Fruit fly (Drosophila melanogaster): ENCODE results near the gene frma.
A peak's percentile ranks its signal among the peaks of the same experiment; 100 is the strongest.

The frma gene

dm6 chrX:5515151-5515550 is 19.3 kb upstream of the frma start:
- TF ChIP-seq CG14655 (GFP tag; optimal IDR thresholded peaks at IDR 0.05) (no peak), Ets98B (GFP tag; IDR thresholded peaks at IDR 0.05) (no peak), CG8301 (tag; optimal IDR thresholded peaks at IDR 0.05) (no peak), CG4496 (GFP tag; IDR thresholded peaks at IDR 0.05) (no peak), rn (GFP tag; IDR thresholded peaks at IDR 0.05) (no peak), CG15710 (tag; optimal IDR thresholded peaks at IDR 0.05) (no peak), Snoo (tag; optimal IDR thresholded peaks at IDR 0.05) (no peak)

- no peak for TF ChIP-seq fd96Ca (GFP tag; IDR thresholded peaks at IDR 0.05)
- no peak for TF ChIP-seq CG8159 (tag; optimal IDR thresholded peaks at IDR 0.05)
- no peak for TF ChIP-seq Pif1B (GFP tag; optimal IDR thresholded peaks at IDR 0.05)
- no peak for TF ChIP-seq CG9948 (tag; optimal IDR thresholded peaks at IDR 0.05)
- TF ChIP-seq CG15710 (tag; optimal IDR thresholded peaks at IDR 0.05) = no peak
- TF ChIP-seq CG17806 (tag; optimal IDR thresholded peaks at IDR 0.05) = no peak
- TF ChIP-seq Pif1A (GFP tag; optimal IDR thresholded peaks at IDR 0.05) = no peak
- TF ChIP-seq D1 (tag; optimal IDR thresholded peaks at IDR 0.05) = no peak
- TF ChIP-seq gl (tag; optimal IDR thresholded peaks at IDR 0.05) = no peak
- TF ChIP-seq Ets98B (GFP tag; IDR thresholded peaks at IDR 0.05) = no peak
- no peak for TF ChIP-seq EcR (GFP tag; optimal IDR thresholded peaks at IDR 0.05)
- no peak for TF ChIP-seq rn (GFP tag; IDR thresholded peaks at IDR 0.05)
- no peak for TF ChIP-seq CG13204 (GFP tag; optimal IDR thresholded peaks at IDR 0.05)
Measured at dm6 chrX:5511167-5511566, 15.3 kb upstream of the frma start.

DNA sequence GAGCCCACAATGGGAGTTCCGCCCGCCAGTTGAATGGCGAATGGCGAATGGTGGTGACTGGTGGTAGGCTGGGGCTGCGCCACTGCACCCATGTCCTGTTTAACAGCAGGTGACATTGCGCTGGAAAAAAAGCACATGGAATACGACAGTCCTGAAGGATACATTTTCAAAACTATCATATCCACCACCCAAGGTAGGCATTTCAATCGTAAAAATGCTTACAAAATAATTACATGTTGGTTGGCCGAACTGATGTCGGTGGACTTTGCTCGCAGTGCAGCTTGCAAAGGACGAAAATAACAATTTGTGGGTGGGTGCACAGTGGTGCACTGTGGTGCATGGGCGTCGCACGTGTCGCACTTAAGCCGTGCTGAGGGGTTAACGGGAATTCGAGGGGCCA is 8.1 kb upstream of the frma start:
- TF ChIP-seq CG4496 (GFP tag; IDR thresholded peaks at IDR 0.05) (peak; percentile 47; the same call in 1 of the 3 replicates), CG32121 (GFP tag; IDR thresholded peaks at IDR 0.05) (0 out of 2 replicates have a peak, but pooled peaks have one; percentile 28), gl (tag; optimal IDR thresholded peaks at IDR 0.05) (no peak), rn (GFP tag; IDR thresholded peaks at IDR 0.05) (no peak), CG14655 (GFP tag; optimal IDR thresholded peaks at IDR 0.05) (peak; percentile 1), CG10348 (GFP tag; IDR thresholded peaks at IDR 0.05) (no peak), fd96Ca (GFP tag; IDR thresholded peaks at IDR 0.05) (peak; percentile 48; the same call in 1 of the 3 replicates)

- TF ChIP-seq CG14655 (GFP tag; optimal IDR thresholded peaks at IDR 0.05) (no peak), CG8301 (tag; optimal IDR thresholded peaks at IDR 0.05) (no peak), CG4496 (GFP tag; IDR thresholded peaks at IDR 0.05) (no peak), CG32121 (GFP tag; IDR thresholded peaks at IDR 0.05) (no peak), CG15710 (tag; optimal IDR thresholded peaks at IDR 0.05) (no peak), CG12605 (GFP tag; IDR thresholded peaks at IDR 0.05) (no peak), Pif1B (GFP tag; optimal IDR thresholded peaks at IDR 0.05) (no peak), CG10348 (GFP tag; IDR thresholded peaks at IDR 0.05) (no peak), fd96Ca (GFP tag; IDR thresholded peaks at IDR 0.05) (no peak), CG8159 (tag; optimal IDR thresholded peaks at IDR 0.05) (no peak), D1 (tag; optimal IDR thresholded peaks at IDR 0.05) (no peak), Ets98B (GFP tag; IDR thresholded peaks at IDR 0.05) (no peak), EcR (GFP tag; optimal IDR thresholded peaks at IDR 0.05) (no peak)
Measured at dm6 chrX:5501129-5501528, 5.3 kb upstream of the frma start, which contains the start of the genes CG32762 and CG4151. Gene CG32762 (minus strand): TSS chrX:5501229. Gene CG4151 (plus strand): TSS chrX:5501476.

DNA sequence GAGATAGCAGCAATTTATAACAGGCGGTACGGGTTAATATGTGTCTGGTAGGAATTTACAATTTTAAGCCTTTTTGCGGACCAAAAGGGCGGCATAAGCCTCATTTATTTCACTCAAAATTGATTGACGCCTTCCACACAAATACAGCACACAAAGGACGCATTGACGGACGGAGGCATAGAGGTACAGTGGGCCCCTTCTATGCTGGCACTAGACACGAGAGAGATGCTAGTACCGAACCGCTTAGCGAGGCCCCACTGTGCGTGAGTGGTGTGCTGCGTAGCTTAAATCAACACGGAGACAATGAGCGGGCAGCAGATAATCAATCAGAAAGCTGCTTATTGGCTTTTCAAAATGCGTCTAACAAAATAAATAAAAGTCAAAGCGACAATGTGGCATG is 875 bp upstream of the frma start:
- TF ChIP-seq CG34367 (tag; optimal IDR thresholded peaks at IDR 0.05) (no peak), CG14655 (GFP tag; optimal IDR thresholded peaks at IDR 0.05) (no peak), gl (tag; optimal IDR thresholded peaks at IDR 0.05) (no peak), CG8301 (tag; optimal IDR thresholded peaks at IDR 0.05) (no peak), Pif1A (GFP tag; optimal IDR thresholded peaks at IDR 0.05) (no peak), CG15710 (tag; optimal IDR thresholded peaks at IDR 0.05) (no peak), Ets98B (GFP tag; IDR thresholded peaks at IDR 0.05) (no peak)

DNA sequence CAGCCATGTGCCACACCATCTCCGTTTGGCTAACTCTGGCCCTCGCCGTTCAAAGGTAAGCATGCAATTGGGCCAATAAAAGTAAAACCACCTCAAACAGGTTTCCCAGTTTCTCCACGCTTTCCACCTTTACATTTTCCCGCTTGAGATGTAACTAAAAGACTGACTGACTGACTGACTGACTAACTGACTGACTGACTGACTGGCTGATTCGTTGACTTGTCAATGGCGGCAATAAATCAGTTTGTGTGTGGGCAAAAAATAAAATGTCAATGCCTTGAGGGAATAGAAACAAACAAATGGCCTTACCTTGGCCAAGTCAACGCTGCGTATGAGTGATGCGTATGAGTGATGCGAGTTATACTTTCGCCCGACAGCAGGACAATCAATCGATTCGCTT is 8.5 kb downstream of the frma start:
- TF ChIP-seq CG17806 (tag; optimal IDR thresholded peaks at IDR 0.05) (no peak), Pif1A (GFP tag; optimal IDR thresholded peaks at IDR 0.05) (no peak), CG8159 (tag; optimal IDR thresholded peaks at IDR 0.05) (no peak), CG32121 (GFP tag; IDR thresholded peaks at IDR 0.05) (no peak), fd96Ca (GFP tag; IDR thresholded peaks at IDR 0.05) (no peak), Ets98B (GFP tag; IDR thresholded peaks at IDR 0.05) (no peak), Snoo (tag; optimal IDR thresholded peaks at IDR 0.05) (no peak)

- TF ChIP-seq Snoo (tag; optimal IDR thresholded peaks at IDR 0.05) = no peak
Measured at dm6 chrX:5485903-5486302, 9.9 kb downstream of the frma start.

DNA sequence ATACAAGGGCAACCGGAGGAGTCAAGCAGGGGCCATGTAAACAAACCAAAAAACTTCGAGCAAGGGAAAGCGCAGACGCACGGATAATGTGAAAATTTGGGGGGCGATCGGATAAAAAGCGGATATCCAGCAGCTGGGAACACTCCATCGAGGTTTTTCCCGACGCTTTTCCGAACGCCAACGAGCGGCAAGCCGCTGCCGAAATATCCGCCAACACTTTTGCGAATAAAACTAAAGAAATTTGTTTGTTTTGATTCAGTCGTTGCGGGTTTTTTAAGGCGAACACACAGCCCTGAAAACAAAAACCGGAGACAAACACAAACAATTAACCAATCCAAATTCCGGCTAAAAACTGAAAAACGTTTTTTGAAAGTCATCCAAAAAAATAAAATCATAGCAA is 49.4 kb downstream of the frma start, which contains the start of gene SPR:
TSS of gene SPR (plus strand) at position 253 of the 400 bp plus-strand sequence.
- no peak for TF ChIP-seq CG12605 (GFP tag; IDR thresholded peaks at IDR 0.05)
- 0 out of 3 replicates have a peak, but pooled peaks have one; percentile 3 for TF ChIP-seq CG4496 (GFP tag; IDR thresholded peaks at IDR 0.05)
